Fruit fly (Drosophila melanogaster) whole organism, embryonic: ENCODE measurements around the gene CG5861.

Experiments used
- CG10209 ChIP-seq: fragments of 200-800 bp; sonication (Bioruptor generic); optimal IDR thresholded peaks from 3 replicates; lab custom pipeline; 2017; ENCODE audit warnings: missing biosample characterization, mild to moderate bottlenecking, missing genetic modification characterization, missing genetic modification reagents
- CG10431 ChIP-seq: fragments of 200-800 bp; sonication (Bioruptor generic); optimal IDR thresholded peaks from 3 replicates; lab custom pipeline; 2018; ENCODE audit warnings: missing biosample characterization, mild to moderate bottlenecking, missing genetic modification characterization
- CG10543 ChIP-seq: fragments of 200-800 bp; sonication (Bioruptor generic); optimal IDR thresholded peaks from 3 replicates; lab custom pipeline; 2017; ENCODE audit warnings: missing biosample characterization, mild to moderate bottlenecking, missing genetic modification characterization, moderate library complexity
- CG10654 ChIP-seq: fragments of 200-800 bp; sonication (Bioruptor generic); optimal IDR thresholded peaks from 2 replicates; lab custom pipeline; 2016; ENCODE audit warnings: missing biosample characterization, missing genetic modification characterization
- CG11398 ChIP-seq: fragments of 200-800 bp; sonication (Bioruptor generic); optimal IDR thresholded peaks from 2 replicates; lab custom pipeline; 2016; ENCODE audit warnings: missing biosample characterization, missing genetic modification characterization
- CG11695 ChIP-seq: fragments of 200-800 bp; sonication (Bioruptor generic); IDR thresholded peaks from 3 replicates; pipeline ENCODE4 v1.3.6; 2022; ENCODE audit warnings: missing biosample characterization, missing genetic modification characterization
- CG12769 ChIP-seq: fragments of 200-800 bp; sonication (Bioruptor generic); optimal IDR thresholded peaks from 2 replicates; lab custom pipeline; 2019; ENCODE audit warnings: missing biosample characterization, mild to moderate bottlenecking, missing genetic modification characterization, moderate library complexity
- CG14050 ChIP-seq: fragments of 200-800 bp; sonication (Bioruptor generic); IDR thresholded peaks from 3 replicates; pipeline ENCODE4 v1.3.6; 2022; ENCODE audit warnings: missing biosample characterization, missing genetic modification characterization
- CG15601 ChIP-seq: fragments of 200-800 bp; sonication (Bioruptor generic); optimal IDR thresholded peaks from 3 replicates; lab custom pipeline; 2019; ENCODE audit warnings: missing biosample characterization, mild to moderate bottlenecking, missing genetic modification characterization, moderate library complexity
- CG16815 ChIP-seq: fragments of 200-800 bp; sonication (Bioruptor generic); optimal IDR thresholded peaks from 3 replicates; lab custom pipeline; 2017; ENCODE audit warnings: missing biosample characterization, mild to moderate bottlenecking, missing genetic modification characterization
- CG17568 ChIP-seq: fragments of 200-800 bp; sonication (Bioruptor generic); optimal IDR thresholded peaks from 2 replicates; lab custom pipeline; 2018; ENCODE audit warnings: missing biosample characterization, mild to moderate bottlenecking, missing genetic modification characterization, moderate library complexity
- CG17829 ChIP-seq: fragments of 200-800 bp; optimal IDR thresholded peaks from 2 replicates; lab custom pipeline; 2019; ENCODE audit warnings: missing biosample characterization, mild to moderate bottlenecking, missing genetic modification characterization, moderate library complexity
- CG18011 ChIP-seq: fragments of 200-800 bp; sonication (Bioruptor generic); optimal IDR thresholded peaks from 2 replicates; lab custom pipeline; 2017; ENCODE audit warnings: missing biosample characterization, missing genetic modification characterization, mild to moderate bottlenecking, moderate library complexity, missing genotype
- CG1832 ChIP-seq: fragments of 200-800 bp; sonication (Bioruptor generic); optimal IDR thresholded peaks from 2 replicates; lab custom pipeline; 2017; ENCODE audit warnings: missing biosample characterization, mild to moderate bottlenecking, missing genetic modification characterization, inconsistent platforms
- CG2199 ChIP-seq: fragments of 200-800 bp; sonication (Bioruptor generic); IDR thresholded peaks from 3 replicates; pipeline ENCODE4 v1.3.6; 2022; ENCODE audit warnings: missing biosample characterization, missing genetic modification characterization
- CG30403 ChIP-seq: fragments of 200-800 bp; sonication (Bioruptor generic); optimal IDR thresholded peaks from 3 replicates; lab custom pipeline; 2016; ENCODE audit warnings: missing biosample characterization, missing genetic modification characterization
- CG3163 ChIP-seq: fragments of 200-800 bp; sonication (Bioruptor generic); optimal IDR thresholded peaks from 3 replicates; lab custom pipeline; 2016; ENCODE audit warnings: missing biosample characterization, missing genetic modification characterization
- CG32532 ChIP-seq: fragments of 200-800 bp; sonication (Bioruptor generic); IDR thresholded peaks from 2 replicates; pipeline ENCODE4 v1.3.6; 2022; ENCODE audit warnings: missing biosample characterization, missing genetic modification characterization
- CG43689 ChIP-seq: fragments of 200-800 bp; sonication (Bioruptor generic); IDR thresholded peaks from 2 replicates; pipeline ENCODE4 v1.3.6; 2022; ENCODE audit warnings: missing biosample characterization, missing genetic modification characterization
- CG5953 ChIP-seq: fragments of 200-800 bp; sonication (Bioruptor generic); IDR thresholded peaks from 2 replicates; pipeline ENCODE4 v1.3.6; 2022; ENCODE audit warnings: missing biosample characterization, missing genetic modification characterization
- CG6654 ChIP-seq: fragments of 200-800 bp; sonication (Bioruptor generic); optimal IDR thresholded peaks from 2 replicates; lab custom pipeline; 2017; ENCODE audit warnings: missing biosample characterization, mild to moderate bottlenecking, missing genetic modification characterization
- Dek ChIP-seq: fragments of 200-800 bp; sonication (Bioruptor generic); optimal IDR thresholded peaks from 3 replicates; lab custom pipeline; 2019; ENCODE audit warnings: missing biosample characterization, mild to moderate bottlenecking, missing genetic modification characterization, moderate library complexity
- E2f1 ChIP-seq: fragments of 200-800 bp; sonication (Bioruptor generic); IDR thresholded peaks from 2 replicates; pipeline ENCODE4 v1.3.6; 2022; ENCODE audit warnings: missing biosample characterization, missing genetic modification characterization
- Fer3 ChIP-seq: fragments of 200-800 bp; sonication (Bioruptor generic); optimal IDR thresholded peaks from 2 replicates; lab custom pipeline; 2018; ENCODE audit warnings: missing biosample characterization, mild to moderate bottlenecking, missing genetic modification characterization, moderate library complexity
- Lhr ChIP-seq: fragments of 200-800 bp; sonication (Bioruptor generic); optimal IDR thresholded peaks from 3 replicates; lab custom pipeline; 2017; ENCODE audit warnings: mild to moderate bottlenecking, missing biosample characterization, missing genetic modification reagents, missing genetic modification characterization
- Med ChIP-seq: fragments of 200-800 bp; sonication (Bioruptor generic); peaks from one replicate; lab custom pipeline; 2016; ENCODE audit warnings: missing biosample characterization, missing genetic modification characterization, mild to moderate bottlenecking, inconsistent platforms, moderate library complexity
- Myb ChIP-seq: fragments of 200-800 bp; sonication (Bioruptor generic); optimal IDR thresholded peaks from 2 replicates; lab custom pipeline; 2016; ENCODE audit warnings: missing biosample characterization, missing genetic modification characterization
- Neu2 ChIP-seq: fragments of 200-800 bp; sonication (Bioruptor generic); optimal IDR thresholded peaks from 3 replicates; lab custom pipeline; 2016; ENCODE audit warnings: missing biosample characterization, missing genetic modification characterization, borderline replicate concordance
- Optix ChIP-seq: fragments of 200-800 bp; sonication (Bioruptor generic); IDR thresholded peaks from 3 replicates; pipeline ENCODE4 v1.3.6; 2022; ENCODE audit warnings: missing biosample characterization, missing genetic modification characterization
- Pdp1 ChIP-seq, 2 experiments: fragments of 200-800 bp; sonication (Bioruptor generic); optimal IDR thresholded peaks; 3 replicates each; lab custom pipeline; 2016; ENCODE audit warnings: missing biosample characterization in 2 of 2, missing genetic modification characterization in 2 of 2, mild to moderate bottlenecking in 1 of 2, moderate library complexity in 1 of 2
- TFAM ChIP-seq: fragments of 200-800 bp; sonication (Bioruptor generic); optimal IDR thresholded peaks from 2 replicates; lab custom pipeline; 2017; ENCODE audit warnings: missing biosample characterization, missing genetic modification characterization, inconsistent platforms
- az2 ChIP-seq: fragments of 200-800 bp; sonication (Bioruptor generic); optimal IDR thresholded peaks from 3 replicates; lab custom pipeline; 2016; ENCODE audit warnings: missing biosample characterization, missing genetic modification characterization
- cg ChIP-seq: fragments of 200-800 bp; sonication (Bioruptor generic); optimal IDR thresholded peaks from 3 replicates; lab custom pipeline; 2019; ENCODE audit warnings: missing biosample characterization, mild to moderate bottlenecking, missing genetic modification characterization, moderate library complexity
- grau ChIP-seq: fragments of 200-800 bp; optimal IDR thresholded peaks from 3 replicates; lab custom pipeline; 2019; ENCODE audit warnings: missing biosample characterization, mild to moderate bottlenecking, missing genetic modification characterization, moderate library complexity
- jumu ChIP-seq: fragments of 200-800 bp; sonication (Bioruptor generic); optimal IDR thresholded peaks from 3 replicates; lab custom pipeline; 2016; ENCODE audit warnings: missing biosample characterization, missing genetic modification characterization
- kni ChIP-seq: fragments of 200-800 bp; sonication (Bioruptor generic); optimal IDR thresholded peaks from 3 replicates; lab custom pipeline; 2017; ENCODE audit warnings: mild to moderate bottlenecking, missing biosample characterization, missing genetic modification reagents, missing genetic modification characterization
- nmo ChIP-seq: fragments of 200-800 bp; sonication (Bioruptor generic); optimal IDR thresholded peaks from 2 replicates; lab custom pipeline; 2018; ENCODE audit warnings: missing biosample characterization, mild to moderate bottlenecking, missing genetic modification characterization, moderate library complexity
- onecut ChIP-seq: fragments of 200-800 bp; sonication (Bioruptor generic); IDR thresholded peaks from 2 replicates; pipeline ENCODE4 v1.3.6; 2022; ENCODE audit warnings: missing biosample characterization, missing genetic modification characterization
- org-1 ChIP-seq: fragments of 200-800 bp; sonication (Bioruptor generic); optimal IDR thresholded peaks from 2 replicates; lab custom pipeline; 2017; ENCODE audit warnings: missing biosample characterization, missing genetic modification characterization
- otp ChIP-seq: fragments of 200-800 bp; sonication (Bioruptor generic); IDR thresholded peaks from 3 replicates; pipeline ENCODE4, ENCODE4 v1.3.6; 2022; ENCODE audit warnings: missing biosample characterization, missing genetic modification characterization
- pnt ChIP-seq: fragments of 200-800 bp; sonication (Bioruptor generic); optimal IDR thresholded peaks from 3 replicates; lab custom pipeline; 2016; ENCODE audit warnings: missing biosample characterization, missing genetic modification characterization
- pros ChIP-seq: fragments of 200-800 bp; sonication (Bioruptor generic); optimal IDR thresholded peaks from 3 replicates; lab custom pipeline; 2019; ENCODE audit warnings: missing biosample characterization, mild to moderate bottlenecking, missing genetic modification characterization, moderate library complexity
- rib ChIP-seq: fragments of 200-800 bp; sonication (Bioruptor generic); IDR thresholded peaks from 2 replicates; pipeline ENCODE4 v1.3.6; 2022; ENCODE audit warnings: missing biosample characterization, missing genetic modification characterization
- row ChIP-seq: fragments of 200-800 bp; sonication (Bioruptor generic); IDR thresholded peaks from 3 replicates; pipeline ENCODE4 v1.3.6; 2022; ENCODE audit warnings: missing biosample characterization, missing genetic modification characterization
- sd ChIP-seq: fragments of 200-800 bp; sonication (Bioruptor generic); optimal IDR thresholded peaks from 3 replicates; lab custom pipeline; 2018; ENCODE audit warnings: missing biosample characterization, mild to moderate bottlenecking, missing genetic modification characterization, moderate library complexity
- tll ChIP-seq, 2 experiments: fragments of 200-800 bp in 1 of 2; fragments of >200 bp in 1 of 2; sonication (Bioruptor generic) in 1 of 2; optimal IDR thresholded peaks; 2 replicates each; lab custom pipeline; 2017 to 2019; ENCODE audit warnings: missing biosample characterization in 2 of 2, missing genetic modification characterization in 2 of 2, mild to moderate bottlenecking in 1 of 2, moderate library complexity in 1 of 2
- tup ChIP-seq: fragments of 200-800 bp; sonication (Bioruptor generic); optimal IDR thresholded peaks from 2 replicates; lab custom pipeline; 2016; ENCODE audit warnings: missing biosample characterization, mild to moderate bottlenecking, missing genetic modification characterization, moderate library complexity
- twi ChIP-seq: fragments of 200-800 bp; optimal IDR thresholded peaks from 2 replicates; lab custom pipeline; 2019; ENCODE audit warnings: missing biosample characterization, mild to moderate bottlenecking, missing genetic modification characterization, moderate library complexity
- unc-4 ChIP-seq: fragments of 200-800 bp; sonication (Bioruptor generic); IDR thresholded peaks from 2 replicates; pipeline ENCODE4 v1.3.6; 2022; ENCODE audit warnings: missing biosample characterization, missing genetic modification characterization; ENCODE audit not compliant: partially characterized antibody

The CG5861 gene

dm6 chr2L:16323544-16323943, 16.4 kb upstream of the CG5861 start:
- peak; percentile 69 for TF ChIP-seq twi (tag; lab: Kevin White, UChicago)
- TF ChIP-seq CG14050 (GFP tag; lab: Robert Waterston, UW) = no peak
- no peak for TF ChIP-seq CG11398 (GFP tag; lab: Kevin White, UChicago)
- no peak for TF ChIP-seq Lhr
- peak; percentile 40 for TF ChIP-seq sd (tag; lab: Kevin White, UChicago)
- TF ChIP-seq Fer3 (tag; lab: Kevin White, UChicago) = no peak
- TF ChIP-seq CG10431 (GFP tag; lab: Kevin White, UChicago) = no peak
- TF ChIP-seq Med = peak; percentile 38
- TF ChIP-seq Myb (GFP tag; lab: Kevin White, UChicago) = no peak
- peak in 1 of 2 experiments; percentile 86 for TF ChIP-seq tll (GFP tag; optimal IDR thresholded peaks at IDR 0.05; lab: Kevin White, UChicago)
- TF ChIP-seq Neu2 = peak; percentile 89
- no peak for TF ChIP-seq CG11695 (GFP tag; lab: Robert Waterston, UW)
- TF ChIP-seq nmo (GFP tag; lab: Kevin White, UChicago) = no peak
- peak; percentile 66 for TF ChIP-seq kni (GFP tag; lab: Kevin White, UChicago)
- peak; percentile 73 for TF ChIP-seq pros (GFP tag; lab: Kevin White, UChicago)
- TF ChIP-seq grau = no peak
- no peak for TF ChIP-seq CG18011 (GFP tag; lab: Kevin White, UChicago)
- no peak for TF ChIP-seq CG3163
- peak; percentile 17 for TF ChIP-seq CG17829 (tag; lab: Kevin White, UChicago)
- TF ChIP-seq E2f1 (GFP tag; lab: Robert Waterston, UW) = no peak
- peak; percentile 58; the same call in 2 of the 3 replicates for TF ChIP-seq CG2199 (GFP tag; lab: Robert Waterston, UW)
- no peak for TF ChIP-seq org-1

- TF ChIP-seq row (GFP tag; lab: Robert Waterston, UW) (no peak), Dek (no peak), CG10209 (GFP tag; lab: Kevin White, UChicago) (no peak), CG5953 (GFP tag; lab: Robert Waterston, UW) (no peak), CG32532 (GFP tag; lab: Robert Waterston, UW) (no peak), CG15601 (no peak), rib (peak; percentile 65), Optix (no peak), CG1832 (no peak), az2 (GFP tag; lab: Kevin White, UChicago) (no peak), Med (peak; percentile 10), pnt (GFP tag; lab: Kevin White, UChicago) (no peak), CG30403 (GFP tag; lab: Kevin White, UChicago) (no peak), tup (GFP tag; lab: Kevin White, UChicago) (no peak), jumu (GFP tag; lab: Kevin White, UChicago) (no peak), CG10654 (GFP tag; lab: Kevin White, UChicago) (no peak), CG43689 (GFP tag; lab: Robert Waterston, UW) (no peak), CG16815 (GFP tag; lab: Kevin White, UChicago) (no peak), Pdp1 (GFP tag; optimal IDR thresholded peaks at IDR 0.05; lab: Kevin White, UChicago) (peak in 1 of 2 experiments; percentile 85), sd (tag; lab: Kevin White, UChicago) (peak; percentile 79), otp (no peak), unc-4 (GFP tag; lab: Robert Waterston, UW) (no peak), TFAM (GFP tag; lab: Kevin White, UChicago) (no peak), cg (GFP tag; lab: Kevin White, UChicago) (no peak), CG17568 (GFP tag; lab: Kevin White, UChicago) (no peak), CG10543 (GFP tag; lab: Kevin White, UChicago) (peak; percentile 59), CG12769 (no peak), twi (tag; lab: Kevin White, UChicago) (no peak), CG6654 (GFP tag; lab: Kevin White, UChicago) (no peak), onecut (GFP tag; lab: Robert Waterston, UW) (peak; percentile 63)
Observed at dm6 chr2L:16321872-16322631, 15.0 kb upstream of the CG5861 start.
